Worm (Caenorhabditis elegans): ENCODE measurements around the gene C23H5.11.

C23H5.11 gene

ce11 chrIV:2083734-2084133 is 15.9 kb downstream of the C23H5.11 start, which contains the start of gene mca-2:
TSS of gene mca-2 (plus strand) at chrIV:2084034.
- TF ChIP-seq fkh-8 (tag; optimal IDR thresholded peaks at IDR 0.05) = no peak
- TF ChIP-seq nhr-237 (tag; optimal IDR thresholded peaks at IDR 0.05) = no peak
- no peak for TF ChIP-seq ces-1 (GFP tag; optimal IDR thresholded peaks at IDR 0.05)
- TF ChIP-seq swsn-7 (tag; optimal IDR thresholded peaks at IDR 0.05) = no peak
- TF ChIP-seq isw-1 (GFP tag; IDR thresholded peaks at IDR 0.05) = no peak
- TF ChIP-seq pag-3 (tag; optimal IDR thresholded peaks at IDR 0.05; ENCODE audit: borderline replicate concordance, insufficient read depth) = no peak
- no peak for TF ChIP-seq nhr-71 (tag; optimal IDR thresholded peaks at IDR 0.05)
- TF ChIP-seq alr-1 (tag; optimal IDR thresholded peaks at IDR 0.05; ENCODE audit: borderline replicate concordance) = no peak
- TF ChIP-seq mef-2 (tag; optimal IDR thresholded peaks at IDR 0.05) = no peak
- TF ChIP-seq lin-35 (GFP tag; optimal IDR thresholded peaks at IDR 0.05) = no peak
- TF ChIP-seq ceh-8 (GFP tag; optimal IDR thresholded peaks at IDR 0.05) = no peak
- TF ChIP-seq tbx-2 (tag; optimal IDR thresholded peaks at IDR 0.05) = no peak
- no peak for TF ChIP-seq snpc-4 (tag; optimal IDR thresholded peaks at IDR 0.05)
- TF ChIP-seq nhr-19 (GFP tag; conservative IDR thresholded peaks at IDR 0.05) = no peak

- peak; percentile 33; the same call in 1 of the 2 replicates for TF ChIP-seq grh-1 (GFP tag; IDR thresholded peaks at IDR 0.05)
- TF ChIP-seq snu-23 (GFP tag; optimal IDR thresholded peaks at IDR 0.05) = peak; percentile 52
- no peak for TF ChIP-seq aha-1 (tag; optimal IDR thresholded peaks at IDR 0.05)
- TF ChIP-seq fkh-4 (tag; optimal IDR thresholded peaks at IDR 0.05; ENCODE audit: borderline replicate concordance) = no peak
- TF ChIP-seq lin-35 (GFP tag; optimal IDR thresholded peaks at IDR 0.05) = peak in 1 of 2 experiments; percentile 38
- peak; percentile 1 for TF ChIP-seq unc-130 (tag; optimal IDR thresholded peaks at IDR 0.05)
- TF ChIP-seq ztf-11 (tag; optimal IDR thresholded peaks at IDR 0.05) = no peak
- TF ChIP-seq efl-1 (optimal IDR thresholded peaks at IDR 0.05) = peak in 1 of 2 experiments; percentile 14
- TF ChIP-seq efl-1 (GFP tag; optimal IDR thresholded peaks at IDR 0.05 in 1 of 2) = no peak
- peak in 1 of 2 experiments; percentile 35 for TF ChIP-seq mdl-1 (tag; optimal IDR thresholded peaks at IDR 0.05)
- peak; percentile 75 for TF ChIP-seq lin-14 (GFP tag; optimal IDR thresholded peaks at IDR 0.05)
- peak; percentile 89 for TF ChIP-seq nhr-85 (tag)
- no peak for TF ChIP-seq sup-37 (GFP tag; optimal IDR thresholded peaks at IDR 0.05)
- peak in 5 of 6 experiments; percentile 13 to 73 (median 59) for TF ChIP-seq elt-3 (tag; optimal IDR thresholded peaks at IDR 0.05)
- TF ChIP-seq lsy-2 (tag; optimal IDR thresholded peaks at IDR 0.05) = peak in 1 of 2 experiments; percentile 40
- peak; percentile 38 for TF ChIP-seq nhr-71 (tag; optimal IDR thresholded peaks at IDR 0.05)
- peak; percentile 88 for TF ChIP-seq vab-15 (tag; optimal IDR thresholded peaks at IDR 0.05)
- TF ChIP-seq nhr-20 (tag; optimal IDR thresholded peaks at IDR 0.05) = peak; percentile 52
- TF ChIP-seq nhr-90 (tag; optimal IDR thresholded peaks at IDR 0.05; ENCODE audit: poor library complexity) = peak; percentile 30
- no peak for TF ChIP-seq nhr-47 (tag; optimal IDR thresholded peaks at IDR 0.05)
These were observed 16.5 kb downstream of the C23H5.11 start for ce11 chrIV:2083146-2083545.

ce11 chrIV:2080340-2080739 is 19.3 kb downstream of the C23H5.11 start:
- TF ChIP-seq dsc-1 (tag; optimal IDR thresholded peaks at IDR 0.05) = no peak
- no peak for TF ChIP-seq ceh-82 (tag; optimal IDR thresholded peaks at IDR 0.05)
- no peak for TF ChIP-seq lsy-2 (tag; optimal IDR thresholded peaks at IDR 0.05)
- TF ChIP-seq tlp-1 (tag; optimal IDR thresholded peaks at IDR 0.05) = no peak
- TF ChIP-seq mef-2 (tag; optimal IDR thresholded peaks at IDR 0.05) = no peak
- no peak for TF ChIP-seq lin-14 (GFP tag; optimal IDR thresholded peaks at IDR 0.05)
- TF ChIP-seq nhr-28 (tag; optimal IDR thresholded peaks at IDR 0.05) = no peak
- no peak for TF ChIP-seq ceh-90 (tag; optimal IDR thresholded peaks at IDR 0.05)
- no peak for TF ChIP-seq C34B4.2 (tag; optimal IDR thresholded peaks at IDR 0.05)
- no peak for TF ChIP-seq fos-1 (tag; optimal IDR thresholded peaks at IDR 0.05)
- no peak for TF ChIP-seq nhr-71 (tag; optimal IDR thresholded peaks at IDR 0.05)
- TF ChIP-seq lin-35 (GFP tag; optimal IDR thresholded peaks at IDR 0.05) = no peak

Data from whole organism, L1 larva.